Fruit fly (Drosophila melanogaster) whole organism, embryonic: Measurements from ENCODE around the gene CG13306.

Experiments used
- Adf1 ChIP-seq: fragments of 200-800 bp; sonication (Bioruptor generic); IDR thresholded peaks from 2 replicates; pipeline ENCODE4 v1.3.6; 2022; ENCODE audit warnings: missing biosample characterization, missing genetic modification characterization
- Aef1 ChIP-seq: fragments of 200-800 bp; sonication (Bioruptor generic); IDR thresholded peaks from 3 replicates; pipeline ENCODE4 v1.3.6; 2022; ENCODE audit warnings: missing biosample characterization, missing genetic modification characterization
- Awh ChIP-seq: fragments of 200-800 bp; sonication (Bioruptor generic); IDR thresholded peaks from 2 replicates; pipeline ENCODE4, ENCODE4 v1.3.6; 2022; ENCODE audit warnings: missing biosample characterization, missing genetic modification characterization
- B-H2 ChIP-seq: fragments of 200-800 bp; sonication (Bioruptor generic); optimal IDR thresholded peaks from 2 replicates; lab custom pipeline; 2018; ENCODE audit warnings: missing biosample characterization, mild to moderate bottlenecking, missing genetic modification characterization
- CG10462 ChIP-seq: fragments of 200-800 bp; sonication (Bioruptor generic); optimal IDR thresholded peaks from 2 replicates; lab custom pipeline; 2016; ENCODE audit warnings: missing biosample characterization, missing genetic modification characterization
- CG15601 ChIP-seq: fragments of 200-800 bp; sonication (Bioruptor generic); optimal IDR thresholded peaks from 3 replicates; lab custom pipeline; 2019; ENCODE audit warnings: missing biosample characterization, mild to moderate bottlenecking, missing genetic modification characterization, moderate library complexity
- CG17361 ChIP-seq: fragments of 200-800 bp; sonication (Bioruptor generic); IDR thresholded peaks from 3 replicates; pipeline ENCODE4 v1.3.6; 2022; ENCODE audit warnings: missing biosample characterization, missing genetic modification characterization
- CG17912 ChIP-seq: fragments of 200-800 bp; sonication (Bioruptor generic); optimal IDR thresholded peaks from 2 replicates; lab custom pipeline; 2018; ENCODE audit warnings: missing biosample characterization, mild to moderate bottlenecking, missing genetic modification characterization
- CG2116 ChIP-seq: fragments of 200-800 bp; sonication (Bioruptor generic); optimal IDR thresholded peaks from 3 replicates; lab custom pipeline; 2018; ENCODE audit warnings: missing biosample characterization, mild to moderate bottlenecking, missing genetic modification characterization
- CG2120 ChIP-seq: fragments of 200-800 bp; sonication (Bioruptor generic); optimal IDR thresholded peaks from 3 replicates; lab custom pipeline; 2016; ENCODE audit warnings: missing biosample characterization, missing genetic modification characterization
- CG31388 ChIP-seq: fragments of 200-800 bp; sonication (Bioruptor generic); optimal IDR thresholded peaks from 2 replicates; lab custom pipeline; 2016; ENCODE audit warnings: missing biosample characterization, missing genetic modification characterization
- CG33213 ChIP-seq: fragments of 200-800 bp; sonication (Bioruptor generic); optimal IDR thresholded peaks from 3 replicates; lab custom pipeline; 2016; ENCODE audit warnings: missing biosample characterization, missing genetic modification characterization
- CG43689 ChIP-seq: fragments of 200-800 bp; sonication (Bioruptor generic); IDR thresholded peaks from 2 replicates; pipeline ENCODE4 v1.3.6; 2022; ENCODE audit warnings: missing biosample characterization, missing genetic modification characterization
- CG7372 ChIP-seq: fragments of 200-800 bp; sonication (Bioruptor generic); IDR thresholded peaks from 2 replicates; pipeline ENCODE4 v1.3.6; 2022; ENCODE audit warnings: missing biosample characterization, missing genetic modification characterization
- CG7556 ChIP-seq: fragments of 200-800 bp; sonication (Bioruptor generic); optimal IDR thresholded peaks from 2 replicates; lab custom pipeline; 2017; ENCODE audit warnings: missing biosample characterization, mild to moderate bottlenecking, missing genetic modification characterization
- Camta ChIP-seq: fragments of 200-800 bp; sonication (Bioruptor generic); optimal IDR thresholded peaks from 2 replicates; lab custom pipeline; 2016; ENCODE audit warnings: missing biosample characterization, missing genetic modification characterization
- Chrac-16 ChIP-seq: fragments of 200-800 bp; sonication (Bioruptor generic); optimal IDR thresholded peaks from 3 replicates; lab custom pipeline; 2016; ENCODE audit warnings: missing biosample characterization, missing genetic modification characterization
- CoRest ChIP-seq: fragments of 200-800 bp; sonication (Bioruptor generic); optimal IDR thresholded peaks from 3 replicates; lab custom pipeline; 2018; ENCODE audit warnings: missing biosample characterization, mild to moderate bottlenecking, missing genetic modification characterization, moderate library complexity
- Dip2 ChIP-seq: fragments of 200-800 bp; sonication (Bioruptor generic); IDR thresholded peaks from 2 replicates; pipeline ENCODE4 v1.3.6; 2022; ENCODE audit warnings: missing biosample characterization, missing genetic modification characterization
- Ets65A ChIP-seq: fragments of 200-800 bp; sonication (Bioruptor generic); peaks from one replicate; lab custom pipeline; 2016; ENCODE audit warnings: missing biosample characterization, missing genetic modification characterization
- Gug ChIP-seq: fragments of 200-800 bp; sonication (Bioruptor generic); IDR thresholded peaks from 4 replicates; pipeline ENCODE4 v1.3.6; 2022; ENCODE audit warnings: missing biosample characterization, missing genetic modification characterization
- HLH4C ChIP-seq: fragments of 200-800 bp; sonication (Bioruptor generic); IDR thresholded peaks from 3 replicates; pipeline ENCODE4 v1.3.6; 2022; ENCODE audit warnings: missing biosample characterization, missing genetic modification characterization; ENCODE audit not compliant: partially characterized antibody
- Hmr ChIP-seq: fragments of 200-800 bp; sonication (Bioruptor generic); optimal IDR thresholded peaks from 3 replicates; lab custom pipeline; 2017; ENCODE audit warnings: mild to moderate bottlenecking, missing biosample characterization, missing genetic modification reagents, missing genetic modification characterization
- Hr78 ChIP-seq, 2 experiments: fragments of 200-800 bp in 1 of 2; fragments of >200 bp in 1 of 2; sonication (Bioruptor generic) in 1 of 2; optimal IDR thresholded peaks; 2 replicates each; lab custom pipeline; 2017 to 2019; ENCODE audit warnings: missing biosample characterization in 2 of 2, missing genetic modification characterization in 2 of 2, mild to moderate bottlenecking in 1 of 2, moderate library complexity in 1 of 2
- Hsf ChIP-seq: fragments of 200-800 bp; sonication (Bioruptor generic); optimal IDR thresholded peaks from 3 replicates; lab custom pipeline; 2016; ENCODE audit warnings: missing biosample characterization, missing genetic modification characterization
- Lhr ChIP-seq: fragments of 200-800 bp; sonication (Bioruptor generic); optimal IDR thresholded peaks from 3 replicates; lab custom pipeline; 2017; ENCODE audit warnings: mild to moderate bottlenecking, missing biosample characterization, missing genetic modification reagents, missing genetic modification characterization
- Mad ChIP-seq: fragments of 200-800 bp; sonication (Bioruptor generic); optimal IDR thresholded peaks from 2 replicates; lab custom pipeline; 2016; ENCODE audit warnings: missing biosample characterization, missing genetic modification characterization
- Max ChIP-seq: fragments of 200-800 bp; sonication (Bioruptor generic); optimal IDR thresholded peaks from 2 replicates; lab custom pipeline; 2016; ENCODE audit warnings: missing biosample characterization, mild to moderate bottlenecking, missing genetic modification characterization
- Meics ChIP-seq: fragments of 200-800 bp; sonication (Bioruptor generic); optimal IDR thresholded peaks from 2 replicates; lab custom pipeline; 2017; ENCODE audit warnings: missing biosample characterization, mild to moderate bottlenecking, missing genetic modification characterization
- Nf-YC ChIP-seq: fragments of 200-800 bp; optimal IDR thresholded peaks from 3 replicates; lab custom pipeline; 2019; ENCODE audit warnings: missing biosample characterization, mild to moderate bottlenecking, missing genetic modification characterization, moderate library complexity
- Ptx1 ChIP-seq: fragments of 200-800 bp; sonication (Bioruptor generic); IDR thresholded peaks from 2 replicates; pipeline ENCODE4 v1.3.6; 2022; ENCODE audit warnings: missing biosample characterization, missing genetic modification characterization
- Rx ChIP-seq: fragments of 200-800 bp; sonication (Bioruptor generic); IDR thresholded peaks from 2 replicates; pipeline ENCODE4 v1.3.6; 2022; ENCODE audit warnings: missing biosample characterization, missing genetic modification characterization
- Side ChIP-seq: fragments of 200-800 bp; sonication (Bioruptor generic); optimal IDR thresholded peaks from 2 replicates; lab custom pipeline; 2016; ENCODE audit warnings: missing biosample characterization, missing genetic modification characterization
- Spps ChIP-seq: fragments of 200-800 bp; sonication (Bioruptor generic); optimal IDR thresholded peaks from 2 replicates; lab custom pipeline; 2018; ENCODE audit warnings: missing biosample characterization, mild to moderate bottlenecking, missing genetic modification characterization
- Trl ChIP-seq, 3 experiments: fragments of >200 bp in 2 of 3; fragments of 200-800 bp in 1 of 3; sonication (Bioruptor generic) in 1 of 3; optimal IDR thresholded peaks; 2 replicates in 1 of 3; 3 replicates in 2 of 3; lab custom pipeline; 2016 to 2017; ENCODE audit warnings: missing biosample characterization in 1 of 3, missing genetic modification characterization in 1 of 3
- bigmax ChIP-seq: fragments of 200-800 bp; sonication (Bioruptor generic); optimal IDR thresholded peaks from 2 replicates; lab custom pipeline; 2018; ENCODE audit warnings: missing biosample characterization, mild to moderate bottlenecking, missing genetic modification characterization
- bsh ChIP-seq, 2 experiments: fragments of 200-800 bp; sonication (Bioruptor generic); optimal IDR thresholded peaks; 2 replicates each; lab custom pipeline; 2017 to 2018; ENCODE audit warnings: mild to moderate bottlenecking in 2 of 2, missing biosample characterization in 2 of 2, missing genetic modification characterization in 2 of 2, moderate library complexity in 1 of 2
- chif ChIP-seq, 2 experiments: fragments of 200-800 bp; sonication (Bioruptor generic); optimal IDR thresholded peaks; 3 replicates each; lab custom pipeline; 2016; ENCODE audit warnings: missing biosample characterization in 2 of 2, missing genetic modification characterization in 2 of 2
- en ChIP-seq: fragments of 200-800 bp; sonication (Bioruptor generic); optimal IDR thresholded peaks from 2 replicates; lab custom pipeline; 2016; ENCODE audit warnings: missing biosample characterization, missing genetic modification characterization
- ewg ChIP-seq: fragments of 200-800 bp; sonication (Bioruptor generic); optimal IDR thresholded peaks from 3 replicates; lab custom pipeline; 2017; ENCODE audit warnings: mild to moderate bottlenecking, missing biosample characterization, missing genetic modification reagents, missing genetic modification characterization
- fd3F ChIP-seq: fragments of 200-800 bp; sonication (Bioruptor generic); optimal IDR thresholded peaks from 2 replicates; lab custom pipeline; 2018; ENCODE audit warnings: missing biosample characterization, mild to moderate bottlenecking, missing genetic modification characterization, moderate library complexity
- gem ChIP-seq: fragments of 200-800 bp; sonication (Bioruptor generic); optimal IDR thresholded peaks from 2 replicates; lab custom pipeline; 2019; ENCODE audit warnings: missing biosample characterization, mild to moderate bottlenecking, missing genetic modification characterization, moderate library complexity
- kni ChIP-seq: fragments of 200-800 bp; sonication (Bioruptor generic); optimal IDR thresholded peaks from 3 replicates; lab custom pipeline; 2017; ENCODE audit warnings: mild to moderate bottlenecking, missing biosample characterization, missing genetic modification reagents, missing genetic modification characterization
- knrl ChIP-seq: fragments of 200-800 bp; sonication (Bioruptor generic); IDR thresholded peaks from 3 replicates; pipeline ENCODE4 v1.3.6; 2022; ENCODE audit warnings: missing biosample characterization, missing genetic modification characterization; ENCODE audit not compliant: partially characterized antibody
- mirr ChIP-seq: fragments of 200-800 bp; sonication (Bioruptor generic); optimal IDR thresholded peaks from 3 replicates; lab custom pipeline; 2018; ENCODE audit warnings: missing biosample characterization, mild to moderate bottlenecking, missing genetic modification characterization
- nmo ChIP-seq: fragments of 200-800 bp; sonication (Bioruptor generic); optimal IDR thresholded peaks from 2 replicates; lab custom pipeline; 2018; ENCODE audit warnings: missing biosample characterization, mild to moderate bottlenecking, missing genetic modification characterization, moderate library complexity
- scrt ChIP-seq: fragments of 200-800 bp; sonication (Bioruptor generic); optimal IDR thresholded peaks from 2 replicates; lab custom pipeline; 2018; ENCODE audit warnings: missing biosample characterization, mild to moderate bottlenecking, missing genetic modification characterization, moderate library complexity
- sim ChIP-seq: fragments of 200-800 bp; sonication (Bioruptor generic); IDR thresholded peaks from 2 replicates; pipeline ENCODE4 v1.3.6; 2022; ENCODE audit warnings: missing biosample characterization, missing genetic modification characterization
- stc ChIP-seq: fragments of 200-800 bp; sonication (Bioruptor generic); IDR thresholded peaks from 2 replicates; pipeline ENCODE4 v1.3.6; 2022; ENCODE audit warnings: missing biosample characterization, missing genetic modification characterization
- zfh1 ChIP-seq: fragments of 200-800 bp; sonication (Bioruptor generic); IDR thresholded peaks from 3 replicates; pipeline ENCODE4 v1.3.6; 2022; ENCODE audit warnings: missing biosample characterization, missing genetic modification characterization

Gene CG13306

DNA sequence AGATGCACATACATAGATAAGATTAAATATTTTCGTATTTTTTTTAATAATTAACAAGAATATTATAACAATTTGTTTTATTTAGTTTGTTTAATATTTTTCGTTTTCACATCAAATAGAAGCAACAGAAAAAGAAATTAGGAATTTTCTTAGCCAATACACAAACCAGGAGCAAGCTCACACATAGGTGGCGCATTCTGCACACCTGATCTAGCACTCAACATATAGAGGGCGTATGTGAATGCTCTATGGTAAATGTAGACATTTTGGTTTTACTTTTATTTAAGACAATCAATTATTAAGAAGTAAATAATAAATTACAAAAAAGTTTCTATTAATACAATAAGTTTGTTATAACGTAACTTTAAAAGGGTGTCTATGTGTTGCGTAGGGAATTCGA, 687 bp downstream of the CG13306 start (continued):
- TF ChIP-seq CG2116 (GFP tag; lab: Kevin White, UChicago): no peak
- TF ChIP-seq Gug: 0 out of 4 replicates have a peak, but pooled peaks have one; percentile 55
- peak; percentile 3 for TF ChIP-seq CG17912 (GFP tag; lab: Kevin White, UChicago)
- TF ChIP-seq zfh1 (GFP tag; lab: Robert Waterston, UW): peak; percentile 43; the same call in 1 of the 3 replicates
- TF ChIP-seq ewg (GFP tag; lab: Kevin White, UChicago): no peak
- TF ChIP-seq Hsf (GFP tag; lab: Kevin White, UChicago): peak; percentile 51
- TF ChIP-seq sim (GFP tag; lab: Robert Waterston, UW): no peak
- no peak for TF ChIP-seq en (GFP tag; lab: Kevin White, UChicago)
- TF ChIP-seq Mad (GFP tag; lab: Kevin White, UChicago): no peak
- TF ChIP-seq Aef1 (GFP tag; lab: Robert Waterston, UW): peak; percentile 47; the same call in 2 of the 3 replicates
- TF ChIP-seq Awh (GFP tag; lab: Robert Waterston, UW): no peak
- TF ChIP-seq HLH4C: no peak
- TF ChIP-seq stc (GFP tag; lab: Robert Waterston, UW): no peak
- no peak for TF ChIP-seq CG31388 (GFP tag; lab: Kevin White, UChicago)
- no peak for TF ChIP-seq kni (GFP tag; lab: Kevin White, UChicago)
- TF ChIP-seq gem (tag; lab: Kevin White, UChicago): peak; percentile 19
- TF ChIP-seq nmo (GFP tag; lab: Kevin White, UChicago): peak; percentile 34
- TF ChIP-seq CG7556: no peak
- TF ChIP-seq Nf-YC: no peak
- no peak for TF ChIP-seq Side
- peak in 1 of 2 experiments; percentile 40 for TF ChIP-seq chif (GFP tag; optimal IDR thresholded peaks at IDR 0.05; lab: Kevin White, UChicago)
- no peak for TF ChIP-seq Hr78 (GFP tag; optimal IDR thresholded peaks at IDR 0.05; lab: Kevin White, UChicago)
- TF ChIP-seq mirr (GFP tag; lab: Kevin White, UChicago): no peak
- TF ChIP-seq Rx (GFP tag; lab: Robert Waterston, UW): no peak
- no peak for TF ChIP-seq Spps (tag; lab: Kevin White, UChicago)
- TF ChIP-seq knrl (GFP tag; lab: Robert Waterston, UW): peak; percentile 51; the same call in 1 of the 3 replicates
- no peak for TF ChIP-seq Camta (GFP tag; lab: Kevin White, UChicago)
- TF ChIP-seq Adf1 (GFP tag; lab: Robert Waterston, UW): no peak
- TF ChIP-seq CG15601 (tag; lab: Kevin White, UChicago): no peak
- TF ChIP-seq CG10462 (GFP tag; lab: Kevin White, UChicago): no peak
- no peak for TF ChIP-seq fd3F (GFP tag; lab: Kevin White, UChicago)
- TF ChIP-seq CoRest: peak; percentile 23
- TF ChIP-seq bigmax (GFP tag; lab: Kevin White, UChicago): no peak
- TF ChIP-seq Trl (optimal IDR thresholded peaks at IDR 0.05; lab: Kevin White, UChicago): no peak
- TF ChIP-seq Trl (GFP tag; optimal IDR thresholded peaks at IDR 0.05; lab: Kevin White, UChicago): no peak
- peak; percentile 71 for TF ChIP-seq Ptx1 (GFP tag; lab: Robert Waterston, UW)
- no peak for TF ChIP-seq Max (GFP tag; lab: Kevin White, UChicago)
- TF ChIP-seq CG17361 (GFP tag; lab: Robert Waterston, UW): no peak; the same call in 2 of the 3 replicates
- TF ChIP-seq CG33213 (GFP tag; lab: Kevin White, UChicago): peak; percentile 25
- TF ChIP-seq Dip2 (GFP tag; lab: Robert Waterston, UW): peak; percentile 100
- TF ChIP-seq Meics (GFP tag; lab: Kevin White, UChicago): no peak
- TF ChIP-seq B-H2: no peak
- peak; percentile 62 for TF ChIP-seq Ets65A (GFP tag; lab: Kevin White, UChicago)
- TF ChIP-seq scrt: no peak
- TF ChIP-seq bsh (GFP tag; optimal IDR thresholded peaks at IDR 0.05; lab: Kevin White, UChicago): no peak
- TF ChIP-seq Hmr (GFP tag; lab: Kevin White, UChicago): no peak
- no peak for TF ChIP-seq CG43689 (GFP tag; lab: Robert Waterston, UW)
- TF ChIP-seq CG2120 (GFP tag; lab: Kevin White, UChicago): peak; percentile 1
- peak; percentile 49; the same call in 1 of the 2 replicates for TF ChIP-seq CG7372
- TF ChIP-seq Lhr (GFP tag; lab: Kevin White, UChicago): peak; percentile 31
- TF ChIP-seq Chrac-16 (GFP tag; lab: Kevin White, UChicago): peak; percentile 35
